Worm (Caenorhabditis elegans) whole organism, L2 larva: ENCODE data around the gene C48B4.8.

ENCODE experiments used
- C34F6.9 ChIP-seq: fragments of 150-350 bp; optimal IDR thresholded peaks from 2 replicates; lab custom pipeline; 2014; ENCODE audit warnings: missing biosample characterization, missing genetic modification characterization
- F13H6.1 ChIP-seq: sonication (generic microtip); optimal IDR thresholded peaks from 2 replicates; lab custom pipeline; 2016; ENCODE audit warnings: missing genetic modification characterization, missing compliant biosample characterization
- aly-2 ChIP-seq: fragments of 150-350 bp; optimal IDR thresholded peaks from 2 replicates; lab custom pipeline; 2014; ENCODE audit warnings: missing biosample characterization, missing genetic modification characterization
- ama-1 ChIP-seq: fragments of 150-350 bp; optimal IDR thresholded peaks from 2 replicates; lab custom pipeline; 2018; ENCODE audit warnings: inconsistent platforms
- ceh-16 ChIP-seq: fragments of 150-350 bp; optimal IDR thresholded peaks from 2 replicates; lab custom pipeline; 2014; ENCODE audit warnings: missing biosample characterization, missing genetic modification characterization
- ceh-82 ChIP-seq: fragments of 150-350 bp; optimal IDR thresholded peaks from 2 replicates; lab custom pipeline; 2014; ENCODE audit warnings: missing biosample characterization, missing genetic modification characterization
- crh-2 ChIP-seq: sonication (generic microtip); optimal IDR thresholded peaks from 2 replicates; lab custom pipeline; 2017; ENCODE audit warnings: missing biosample characterization, missing genetic modification characterization
- dmd-4 ChIP-seq: sonication (generic microtip); optimal IDR thresholded peaks from 2 replicates; lab custom pipeline; 2017; ENCODE audit warnings: missing biosample characterization, missing genetic modification characterization
- egl-27 ChIP-seq: sonication (generic microtip); optimal IDR thresholded peaks from 3 replicates; lab custom pipeline; 2017; ENCODE audit warnings: missing biosample characterization, missing genetic modification reagents, missing genetic modification characterization
- elt-1 ChIP-seq: fragments of 150-350 bp; optimal IDR thresholded peaks from 2 replicates; lab custom pipeline; 2014; ENCODE audit warnings: missing biosample characterization, missing genetic modification characterization
- elt-3 ChIP-seq: sonication (generic microtip); optimal IDR thresholded peaks from 2 replicates; lab custom pipeline; 2017; ENCODE audit warnings: missing biosample characterization, missing genetic modification characterization
- fos-1 ChIP-seq: fragments of 150-350 bp; optimal IDR thresholded peaks from 2 replicates; lab custom pipeline; 2014; ENCODE audit warnings: missing biosample characterization, missing genetic modification characterization
- gmeb-1 ChIP-seq: fragments of 150-350 bp; optimal IDR thresholded peaks from 2 replicates; lab custom pipeline; 2014; ENCODE audit warnings: missing biosample characterization, missing genetic modification characterization
- lin-13 ChIP-seq: fragments of 150-350 bp; optimal IDR thresholded peaks from 2 replicates; lab custom pipeline; 2014; ENCODE audit warnings: missing biosample characterization, missing genetic modification reagents, missing genetic modification characterization
- lin-39 ChIP-seq: fragments of 150-350 bp; optimal IDR thresholded peaks from 2 replicates; lab custom pipeline; 2014; ENCODE audit warnings: missing biosample characterization, missing genetic modification reagents, missing genetic modification characterization
- lsy-2 ChIP-seq, 2 experiments: fragments of 150-350 bp in 1 of 2; sonication (generic microtip) in 1 of 2; optimal IDR thresholded peaks; 2 replicates each; lab custom pipeline; 2014 to 2017; ENCODE audit warnings: missing biosample characterization in 2 of 2, missing genetic modification characterization in 2 of 2
- mab-5 ChIP-seq: fragments of 150-350 bp; optimal IDR thresholded peaks from 2 replicates; lab custom pipeline; 2014; ENCODE audit warnings: missing biosample characterization, missing genetic modification characterization
- mbf-1 ChIP-seq: sonication (generic microtip); optimal IDR thresholded peaks from 2 replicates; lab custom pipeline; 2017; ENCODE audit warnings: missing biosample characterization, missing genetic modification characterization
- nhr-11 ChIP-seq: fragments of 150-350 bp; optimal IDR thresholded peaks from 2 replicates; lab custom pipeline; 2014; ENCODE audit warnings: missing biosample characterization, missing genetic modification characterization
- nhr-12 ChIP-seq: fragments of 150-350 bp; optimal IDR thresholded peaks from 2 replicates; lab custom pipeline; 2014; ENCODE audit warnings: missing biosample characterization, missing genetic modification characterization
- nhr-129 ChIP-seq: fragments of 150-350 bp; optimal IDR thresholded peaks from 2 replicates; lab custom pipeline; 2014; ENCODE audit warnings: missing biosample characterization, missing genetic modification characterization
- nhr-23 ChIP-seq: fragments of 150-350 bp; optimal IDR thresholded peaks from 2 replicates; lab custom pipeline; 2014; ENCODE audit warnings: missing biosample characterization, missing genetic modification reagents, missing genetic modification characterization
- nhr-237 ChIP-seq: fragments of 150-350 bp; optimal IDR thresholded peaks from 2 replicates; lab custom pipeline; 2014; ENCODE audit warnings: missing biosample characterization, missing genetic modification characterization
- nhr-25 ChIP-seq: fragments of 150-350 bp; sonication (generic microtip); optimal IDR thresholded peaks from 3 replicates; lab custom pipeline; 2014; ENCODE audit warnings: missing biosample characterization, missing genetic modification characterization
- nhr-6 ChIP-seq: fragments of 150-350 bp; optimal IDR thresholded peaks from 2 replicates; lab custom pipeline; 2014; ENCODE audit warnings: missing biosample characterization, missing genetic modification characterization
- nhr-77 ChIP-seq: fragments of 150-350 bp; optimal IDR thresholded peaks from 2 replicates; lab custom pipeline; 2014; ENCODE audit warnings: missing biosample characterization, missing genetic modification characterization
- peb-1 ChIP-seq: fragments of 150-350 bp; optimal IDR thresholded peaks from 2 replicates; lab custom pipeline; 2014; ENCODE audit warnings: missing biosample characterization, missing genetic modification characterization
- sem-4 ChIP-seq: fragments of 150-350 bp; optimal IDR thresholded peaks from 2 replicates; lab custom pipeline; 2014; ENCODE audit warnings: missing biosample characterization, missing genetic modification reagents, missing genetic modification characterization
- sma-3 ChIP-seq: sonication (generic microtip); optimal IDR thresholded peaks from 2 replicates; lab custom pipeline; 2016; ENCODE audit warnings: missing genetic modification reagents, missing genetic modification characterization, missing compliant biosample characterization
- sma-9 ChIP-seq, 2 experiments: fragments of 150-350 bp in 1 of 2; sonication (generic microtip) in 1 of 2; optimal IDR thresholded peaks; 2 replicates each; lab custom pipeline; 2014 to 2016; ENCODE audit warnings: missing genetic modification characterization in 2 of 2, mild to moderate bottlenecking in 1 of 2, missing biosample characterization in 1 of 2, missing compliant biosample characterization in 1 of 2, missing genetic modification reagents in 1 of 2, moderate library complexity in 1 of 2
- snpc-4 ChIP-seq: fragments of 150-350 bp; optimal IDR thresholded peaks from 2 replicates; lab custom pipeline; 2014; ENCODE audit warnings: missing biosample characterization, missing genetic modification characterization
- unc-39 ChIP-seq: fragments of 150-350 bp; optimal IDR thresholded peaks from 2 replicates; lab custom pipeline; 2014; ENCODE audit warnings: missing biosample characterization, missing genetic modification characterization
- unc-55 ChIP-seq: fragments of 150-350 bp; sonication (generic microtip); optimal IDR thresholded peaks from 3 replicates; lab custom pipeline; 2014; ENCODE audit warnings: missing biosample characterization, missing genetic modification reagents, missing genetic modification characterization
- ztf-1 ChIP-seq: fragments of 200-800 bp; sonication (Bioruptor generic); conservative IDR thresholded peaks from 2 replicates; pipeline ENCODE4 v1.3.6; 2022; ENCODE audit warnings: missing genetic modification characterization, missing compliant biosample characterization
- ztf-4 ChIP-seq: fragments of 150-350 bp; optimal IDR thresholded peaks from 2 replicates; lab custom pipeline; 2014; ENCODE audit warnings: missing biosample characterization, missing genetic modification characterization

C48B4.8 gene

ce11 chrIII:9538655-9539155, 22.4 kb downstream of the C48B4.8 start, which contains the start of gene ZK1098.3:
ZK1098.3 (minus strand) TSS chrIII:9538705.
- peak; percentile 51 for TF ChIP-seq unc-55 (GFP tag; lab: Kevin White, UChicago)
- TF ChIP-seq nhr-23 (tag; lab: Kevin White, UChicago) = no peak
- TF ChIP-seq C34F6.9 = peak; percentile 65
- TF ChIP-seq nhr-77 (tag; lab: Kevin White, UChicago) = no peak
- peak in 1 of 2 experiments; percentile 60 for TF ChIP-seq lsy-2 (tag; optimal IDR thresholded peaks at IDR 0.05; lab: Kevin White, UChicago)
- peak; percentile 16 for TF ChIP-seq lin-13 (GFP tag; lab: Kevin White, UChicago)
- no peak for TF ChIP-seq unc-39 (tag; lab: Kevin White, UChicago)
- no peak for TF ChIP-seq crh-2 (tag; lab: Kevin White, UChicago)

- TF ChIP-seq ztf-1 (GFP tag; lab: Robert Waterston, UW) (no peak), egl-27 (tag; lab: Kevin White, UChicago) (no peak), unc-55 (GFP tag; lab: Kevin White, UChicago) (peak; percentile 31), mbf-1 (tag; lab: Kevin White, UChicago) (no peak), ceh-82 (no peak), nhr-11 (tag; lab: Kevin White, UChicago) (no peak), peb-1 (no peak), lsy-2 (tag; optimal IDR thresholded peaks at IDR 0.05; lab: Kevin White, UChicago) (peak in 1 of 2 experiments; percentile 56), F13H6.1 (no peak), elt-1 (tag; lab: Kevin White, UChicago) (no peak), ceh-16 (tag; lab: Kevin White, UChicago) (no peak), C34F6.9 (peak; percentile 48), ztf-4 (tag; lab: Kevin White, UChicago) (no peak), fos-1 (no peak), elt-3 (no peak), sma-9 (GFP tag; optimal IDR thresholded peaks at IDR 0.05; lab: Kevin White, UChicago) (no peak), sma-9 (tag; optimal IDR thresholded peaks at IDR 0.05; lab: Kevin White, UChicago) (no peak), nhr-12 (tag; lab: Kevin White, UChicago) (no peak), nhr-237 (tag; lab: Kevin White, UChicago) (no peak), crh-2 (tag; lab: Kevin White, UChicago) (peak; percentile 60), nhr-129 (tag; lab: Kevin White, UChicago) (no peak), aly-2 (tag; lab: Kevin White, UChicago) (no peak), snpc-4 (tag; lab: Kevin White, UChicago) (no peak), gmeb-1 (tag; lab: Kevin White, UChicago) (no peak), sma-3 (GFP tag; lab: Kevin White, UChicago) (no peak)
Observed at ce11 chrIII:9528824-9529223, 32.2 kb downstream of the C48B4.8 start, which contains the start of gene ZK1098.2. ZK1098.2 (plus strand) TSS chrIII:9529159.

- no peak for TF ChIP-seq nhr-6 (tag; lab: Kevin White, UChicago)
- no peak for TF ChIP-seq mbf-1 (tag; lab: Kevin White, UChicago)
- TF ChIP-seq mab-5 = no peak
- no peak for TF ChIP-seq nhr-77 (tag; lab: Kevin White, UChicago)
- no peak for TF ChIP-seq F13H6.1
- no peak for TF ChIP-seq snpc-4 (tag; lab: Kevin White, UChicago)
- TF ChIP-seq nhr-11 (tag; lab: Kevin White, UChicago) = no peak
- TF ChIP-seq sem-4 = no peak
- TF ChIP-seq sma-9 (GFP tag; optimal IDR thresholded peaks at IDR 0.05; lab: Kevin White, UChicago) = no peak
- no peak for TF ChIP-seq sma-9 (tag; optimal IDR thresholded peaks at IDR 0.05; lab: Kevin White, UChicago)
- no peak for TF ChIP-seq crh-2 (tag; lab: Kevin White, UChicago)
- no peak for TF ChIP-seq lin-39 (tag; lab: Kevin White, UChicago)
Observed at ce11 chrIII:9526851-9527250, 34.2 kb downstream of the C48B4.8 start, which contains the start of gene ZK1098.6. ZK1098.6 (plus strand) TSS chrIII:9527151.

- no peak for TF ChIP-seq ama-1 (lab: Kevin White, UChicago)
Observed at ce11 chrIII:9525252-9525651, 35.8 kb downstream of the C48B4.8 start, which contains the start of gene trpp-3. trpp-3 (plus strand) TSS chrIII:9525552.

- TF ChIP-seq ztf-1 (GFP tag; lab: Robert Waterston, UW) (no peak), lsy-2 (tag; optimal IDR thresholded peaks at IDR 0.05; lab: Kevin White, UChicago) (peak in 1 of 2 experiments; percentile 31), dmd-4 (tag; lab: Kevin White, UChicago) (no peak), nhr-25 (peak; percentile 14), snpc-4 (tag; lab: Kevin White, UChicago) (no peak), unc-55 (GFP tag; lab: Kevin White, UChicago) (peak; percentile 24)
Observed at ce11 chrIII:9523581-9523980, 37.5 kb downstream of the C48B4.8 start, which contains the start of gene mrps-23. mrps-23 (minus strand) TSS chrIII:9523672.
